Worm (Caenorhabditis elegans) whole organism, L2 larva: ENCODE results near the gene F01F1.15.

Experiments used
- Y55F3AM.14 ChIP-seq: fragments of 200-800 bp; sonication (Bioruptor generic); optimal IDR thresholded peaks from 2 replicates; lab custom pipeline; 2018; ENCODE audit warnings: mild to moderate bottlenecking, missing genetic modification characterization, missing compliant biosample characterization
- aly-2 ChIP-seq: fragments of 150-350 bp; optimal IDR thresholded peaks from 2 replicates; lab custom pipeline; 2014; ENCODE audit warnings: missing biosample characterization, missing genetic modification characterization
- crh-2 ChIP-seq: sonication (generic microtip); optimal IDR thresholded peaks from 2 replicates; lab custom pipeline; 2017; ENCODE audit warnings: missing biosample characterization, missing genetic modification characterization
- dmd-4 ChIP-seq: sonication (generic microtip); optimal IDR thresholded peaks from 2 replicates; lab custom pipeline; 2017; ENCODE audit warnings: missing biosample characterization, missing genetic modification characterization
- lin-13 ChIP-seq: fragments of 150-350 bp; optimal IDR thresholded peaks from 2 replicates; lab custom pipeline; 2014; ENCODE audit warnings: missing biosample characterization, missing genetic modification reagents, missing genetic modification characterization
- lsy-2 ChIP-seq, 2 experiments: fragments of 150-350 bp in 1 of 2; sonication (generic microtip) in 1 of 2; optimal IDR thresholded peaks; 2 replicates each; lab custom pipeline; 2014 to 2017; ENCODE audit warnings: missing biosample characterization in 2 of 2, missing genetic modification characterization in 2 of 2
- mdl-1 ChIP-seq, 2 experiments: fragments of 150-350 bp in 1 of 2; sonication (generic microtip) in 1 of 2; optimal IDR thresholded peaks; 2 replicates each; lab custom pipeline; 2017; ENCODE audit warnings: missing biosample characterization in 2 of 2, missing genetic modification characterization in 2 of 2
- nhr-10 ChIP-seq: sonication (generic microtip); optimal IDR thresholded peaks from 2 replicates; lab custom pipeline; 2017; ENCODE audit warnings: missing biosample characterization, missing genetic modification characterization
- nhr-12 ChIP-seq: fragments of 150-350 bp; optimal IDR thresholded peaks from 2 replicates; lab custom pipeline; 2014; ENCODE audit warnings: missing biosample characterization, missing genetic modification characterization
- sma-9 ChIP-seq, 2 experiments: fragments of 150-350 bp in 1 of 2; sonication (generic microtip) in 1 of 2; optimal IDR thresholded peaks; 2 replicates each; lab custom pipeline; 2014 to 2016; ENCODE audit warnings: missing genetic modification characterization in 2 of 2, mild to moderate bottlenecking in 1 of 2, missing biosample characterization in 1 of 2, missing compliant biosample characterization in 1 of 2, missing genetic modification reagents in 1 of 2, moderate library complexity in 1 of 2
- snpc-4 ChIP-seq: fragments of 150-350 bp; optimal IDR thresholded peaks from 2 replicates; lab custom pipeline; 2014; ENCODE audit warnings: missing biosample characterization, missing genetic modification characterization

ce11 chrIII:5871760-5872159, 2.4 kb upstream of the F01F1.15 start, which contains the start of the genes F01F1.11 and F01F1.3:
- no peak for TF ChIP-seq nhr-12 (tag; lab: Kevin White, UChicago)
- TF ChIP-seq mdl-1 (tag; optimal IDR thresholded peaks at IDR 0.05; lab: Kevin White, UChicago) = no peak
- TF ChIP-seq lsy-2 (tag; optimal IDR thresholded peaks at IDR 0.05; lab: Kevin White, UChicago) = peak; percentile 48 to 90
- TF ChIP-seq dmd-4 (tag; lab: Kevin White, UChicago) = no peak
- TF ChIP-seq sma-9 (GFP tag; optimal IDR thresholded peaks at IDR 0.05; lab: Kevin White, UChicago) = peak; percentile 88
- TF ChIP-seq sma-9 (tag; optimal IDR thresholded peaks at IDR 0.05; lab: Kevin White, UChicago) = no peak
- no peak for TF ChIP-seq nhr-10 (tag; lab: Kevin White, UChicago)
- peak; percentile 82 for TF ChIP-seq crh-2
- peak; percentile 69 for TF ChIP-seq lin-13
- no peak for TF ChIP-seq Y55F3AM.14 (GFP tag; lab: Kevin White, UChicago)
- no peak for TF ChIP-seq aly-2 (tag; lab: Kevin White, UChicago)
- peak; percentile 30 for TF ChIP-seq snpc-4 (tag; lab: Kevin White, UChicago)
